Fruit fly (Drosophila melanogaster): Measurements from ENCODE around the gene CG12301.

dm6 chr3L:15583504-15583903 lies 2.9 kb downstream of the CG12301 start, which contains the start of gene AIMP2:
- TF ChIP-seq CTCF (optimal IDR thresholded peaks at IDR 0.05): no peak
- TF ChIP-seq CG8478 (optimal IDR thresholded peaks at IDR 0.05): no peak

Data from S2 (cell line).